Worm (Caenorhabditis elegans) whole organism, L3 larva: ENCODE results near the gene Y34B4A.2.

ENCODE experiments used
- ZK546.5 ChIP-seq: sonication (generic microtip); optimal IDR thresholded peaks from 2 replicates; lab custom pipeline; 2017; ENCODE audit warnings: missing biosample characterization, missing genetic modification characterization
- ama-1 ChIP-seq: fragments of 150-350 bp; optimal IDR thresholded peaks from 2 replicates; lab custom pipeline; 2018
- ceh-16 ChIP-seq: sonication (generic microtip); optimal IDR thresholded peaks from 2 replicates; lab custom pipeline; 2017; ENCODE audit warnings: missing biosample characterization, missing genetic modification characterization
- ceh-28 ChIP-seq: fragments of 150-350 bp; optimal IDR thresholded peaks from 2 replicates; lab custom pipeline; 2014; ENCODE audit warnings: missing biosample characterization, missing genetic modification reagents, missing genetic modification characterization
- ceh-82 ChIP-seq: fragments of 150-350 bp; optimal IDR thresholded peaks from 2 replicates; lab custom pipeline; 2014; ENCODE audit warnings: missing biosample characterization, missing genetic modification characterization
- ceh-9 ChIP-seq: sonication (generic microtip); optimal IDR thresholded peaks from 2 replicates; lab custom pipeline; 2018; ENCODE audit warnings: missing biosample characterization, missing genetic modification characterization
- daf-12 ChIP-seq: fragments of 150-350 bp; optimal IDR thresholded peaks from 2 replicates; lab custom pipeline; 2014; ENCODE audit warnings: missing biosample characterization, missing genetic modification reagents, missing genetic modification characterization
- egl-27 ChIP-seq: sonication (generic microtip); optimal IDR thresholded peaks from 4 replicates; lab custom pipeline; 2017; ENCODE audit warnings: missing biosample characterization, missing genetic modification reagents, missing genetic modification characterization
- elt-2 ChIP-seq: sonication (generic microtip); optimal IDR thresholded peaks from 2 replicates; lab custom pipeline; 2016; ENCODE audit warnings: missing genetic modification reagents, mild to moderate bottlenecking, missing genetic modification characterization, missing compliant biosample characterization
- elt-3 ChIP-seq, 3 experiments: fragments of 150-350 bp in 1 of 3; sonication (generic microtip) in 2 of 3; optimal IDR thresholded peaks; 2 replicates in 2 of 3; 4 replicates in 1 of 3; lab custom pipeline; 2014 to 2017; ENCODE audit warnings: missing biosample characterization in 3 of 3, missing genetic modification characterization in 3 of 3
- eor-1 ChIP-seq, 2 experiments: fragments of 150-350 bp; optimal IDR thresholded peaks; 2 replicates each; lab custom pipeline; 2014 to 2018; ENCODE audit warnings: missing biosample characterization in 2 of 2, missing genetic modification characterization in 2 of 2
- hmg-11 ChIP-seq: sonication (generic microtip); optimal IDR thresholded peaks from 2 replicates; lab custom pipeline; 2016; ENCODE audit warnings: missing genetic modification characterization, missing compliant biosample characterization
- jun-1 ChIP-seq: fragments of 150-350 bp; optimal IDR thresholded peaks from 2 replicates; lab custom pipeline; 2014; ENCODE audit warnings: missing biosample characterization, missing genetic modification reagents, missing genetic modification characterization
- lin-15B ChIP-seq: fragments of 150-350 bp; optimal IDR thresholded peaks from 2 replicates; lab custom pipeline; 2014; ENCODE audit warnings: missing biosample characterization, missing genetic modification characterization
- lsy-12 ChIP-seq: sonication (generic microtip); optimal IDR thresholded peaks from 2 replicates; lab custom pipeline; 2016; ENCODE audit warnings: mild to moderate bottlenecking, missing genetic modification characterization, missing compliant biosample characterization
- mdl-1 ChIP-seq: fragments of 150-350 bp; optimal IDR thresholded peaks from 2 replicates; lab custom pipeline; 2014; ENCODE audit warnings: missing biosample characterization, missing genetic modification characterization
- nfya-1 ChIP-seq: sonication (generic microtip); optimal IDR thresholded peaks from 2 replicates; lab custom pipeline; 2017; ENCODE audit warnings: missing genetic modification characterization, mild to moderate bottlenecking, missing compliant biosample characterization, antibody characterized with exemption, moderate library complexity; ENCODE audit not compliant: insufficient read depth
- nhr-11 ChIP-seq: fragments of 150-350 bp; optimal IDR thresholded peaks from 2 replicates; lab custom pipeline; 2014; ENCODE audit warnings: missing biosample characterization, missing genetic modification characterization
- nhr-12 ChIP-seq: fragments of 150-350 bp; optimal IDR thresholded peaks from 2 replicates; lab custom pipeline; 2014; ENCODE audit warnings: missing biosample characterization, missing genetic modification characterization
- nhr-237 ChIP-seq: fragments of 150-350 bp; optimal IDR thresholded peaks from 2 replicates; lab custom pipeline; 2014; ENCODE audit warnings: missing biosample characterization, missing genetic modification characterization
- nhr-25 ChIP-seq: sonication (generic microtip); optimal IDR thresholded peaks from 2 replicates; lab custom pipeline; 2017; ENCODE audit warnings: missing biosample characterization, missing genetic modification characterization
- nhr-28 ChIP-seq: fragments of 150-350 bp; optimal IDR thresholded peaks from 2 replicates; lab custom pipeline; 2014; ENCODE audit warnings: missing biosample characterization, missing genetic modification characterization
- nhr-43 ChIP-seq: sonication (generic microtip); optimal IDR thresholded peaks from 2 replicates; lab custom pipeline; 2016; ENCODE audit warnings: mild to moderate bottlenecking, missing genetic modification characterization, missing compliant biosample characterization; ENCODE audit not compliant: poor library complexity, severe bottlenecking
- nhr-67 ChIP-seq: fragments of 150-350 bp; optimal IDR thresholded peaks from 2 replicates; lab custom pipeline; 2014; ENCODE audit warnings: missing biosample characterization, missing genetic modification characterization
- nhr-76 ChIP-seq: fragments of 150-350 bp; sonication (generic microtip); optimal IDR thresholded peaks from 5 replicates; lab custom pipeline; 2014; ENCODE audit warnings: missing biosample characterization, missing genetic modification characterization
- pha-4 ChIP-seq: fragments of 150-350 bp; optimal IDR thresholded peaks from 2 replicates; lab custom pipeline; 2014; ENCODE audit warnings: missing biosample characterization, missing genetic modification reagents, missing genetic modification characterization
- pqm-1 ChIP-seq: fragments of 150-350 bp; optimal IDR thresholded peaks from 2 replicates; lab custom pipeline; 2017; ENCODE audit warnings: missing biosample characterization, missing genetic modification characterization, inconsistent platforms
- sea-2 ChIP-seq: fragments of 150-350 bp; sonication (generic microtip); optimal IDR thresholded peaks from 4 replicates; lab custom pipeline; 2014; ENCODE audit warnings: missing biosample characterization, missing genetic modification reagents, missing genetic modification characterization
- skn-1 ChIP-seq: fragments of 150-350 bp; optimal IDR thresholded peaks from 2 replicates; lab custom pipeline; 2014; ENCODE audit warnings: missing biosample characterization, missing genetic modification characterization
- snpc-4 ChIP-seq: fragments of 150-350 bp; optimal IDR thresholded peaks from 2 replicates; lab custom pipeline; 2014; ENCODE audit warnings: missing biosample characterization, missing genetic modification characterization
- unc-62 ChIP-seq: fragments of 150-350 bp; sonication (generic microtip); optimal IDR thresholded peaks from 4 replicates; lab custom pipeline; 2014; ENCODE audit warnings: missing biosample characterization, missing genetic modification reagents, missing genetic modification characterization
- zag-1 ChIP-seq: fragments of 150-350 bp; optimal IDR thresholded peaks from 2 replicates; lab custom pipeline; 2014; ENCODE audit warnings: missing biosample characterization, missing genetic modification characterization

Gene Y34B4A.2

ce11 chrX:5276772-5277171, 2.5 kb upstream of the Y34B4A.2 start:
- TF ChIP-seq elt-3 (tag; optimal IDR thresholded peaks at IDR 0.05; lab: Kevin White, UChicago), result no peak
- no peak for TF ChIP-seq lsy-12
- no peak for TF ChIP-seq egl-27 (tag; lab: Kevin White, UChicago)
- no peak for TF ChIP-seq sea-2 (GFP tag; lab: Kevin White, UChicago)
- TF ChIP-seq nhr-25 (tag; lab: Kevin White, UChicago), result no peak
- no peak for TF ChIP-seq jun-1 (tag; lab: Kevin White, UChicago)
- no peak for TF ChIP-seq nhr-12
- no peak for TF ChIP-seq pha-4
- no peak for TF ChIP-seq skn-1 (tag; lab: Kevin White, UChicago)
- no peak for TF ChIP-seq zag-1 (tag; lab: Kevin White, UChicago)
- no peak for TF ChIP-seq nfya-1 (tag; lab: Kevin White, UChicago)
- no peak for TF ChIP-seq ceh-9
- TF ChIP-seq nhr-11, result no peak
- TF ChIP-seq unc-62, result no peak
- no peak for TF ChIP-seq nhr-43 (tag; lab: Kevin White, UChicago)
- TF ChIP-seq ZK546.5 (tag; lab: Kevin White, UChicago), result no peak

ce11 chrX:5278249-5278648, 1.0 kb upstream of the Y34B4A.2 start:
- TF ChIP-seq zag-1 (tag; lab: Kevin White, UChicago), result no peak

DNA sequence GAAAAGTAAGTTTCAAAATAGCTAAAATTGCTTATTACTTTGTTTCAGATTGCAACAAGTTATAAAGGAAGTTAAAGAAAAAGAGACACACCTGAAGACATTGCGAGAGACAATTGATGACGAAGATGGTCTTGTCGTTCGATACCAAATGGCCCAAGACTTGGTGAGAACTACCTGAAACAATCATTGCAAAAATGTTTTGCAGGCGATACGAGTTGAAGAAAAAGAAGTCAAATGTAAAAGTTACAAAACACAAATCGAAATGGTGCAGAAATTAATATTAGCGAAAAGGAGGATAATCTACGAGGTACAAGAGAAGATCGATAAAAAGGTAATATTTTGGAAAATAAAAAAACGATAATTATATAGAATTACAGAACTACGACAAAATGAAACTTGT, 377 bp downstream of the Y34B4A.2 start, which contains the start of gene rga-8:
rga-8 (minus strand) TSS at position 101 of the 400 bp plus-strand sequence.
- TF ChIP-seq mdl-1 (tag; lab: Kevin White, UChicago), result no peak
- no peak for TF ChIP-seq lsy-12
- no peak for TF ChIP-seq eor-1 (tag; optimal IDR thresholded peaks at IDR 0.05; lab: Kevin White, UChicago)
- no peak for TF ChIP-seq skn-1 (tag; lab: Kevin White, UChicago)
- no peak for TF ChIP-seq zag-1 (tag; lab: Kevin White, UChicago)
- no peak for TF ChIP-seq ceh-16 (tag; lab: Kevin White, UChicago)
- TF ChIP-seq ceh-9, result no peak
- no peak for TF ChIP-seq lin-15B (tag; lab: Kevin White, UChicago)
- no peak for TF ChIP-seq hmg-11 (tag; lab: Kevin White, UChicago)
- no peak for TF ChIP-seq snpc-4 (tag; lab: Kevin White, UChicago)
- TF ChIP-seq ama-1 (lab: Kevin White, UChicago), result no peak
- TF ChIP-seq nhr-11, result no peak
- TF ChIP-seq elt-3 (tag; optimal IDR thresholded peaks at IDR 0.05; lab: Kevin White, UChicago), result no peak
- TF ChIP-seq pqm-1, result no peak
- TF ChIP-seq elt-2 (tag; lab: Kevin White, UChicago), result no peak
- no peak for TF ChIP-seq nhr-237 (tag; lab: Kevin White, UChicago)

DNA sequence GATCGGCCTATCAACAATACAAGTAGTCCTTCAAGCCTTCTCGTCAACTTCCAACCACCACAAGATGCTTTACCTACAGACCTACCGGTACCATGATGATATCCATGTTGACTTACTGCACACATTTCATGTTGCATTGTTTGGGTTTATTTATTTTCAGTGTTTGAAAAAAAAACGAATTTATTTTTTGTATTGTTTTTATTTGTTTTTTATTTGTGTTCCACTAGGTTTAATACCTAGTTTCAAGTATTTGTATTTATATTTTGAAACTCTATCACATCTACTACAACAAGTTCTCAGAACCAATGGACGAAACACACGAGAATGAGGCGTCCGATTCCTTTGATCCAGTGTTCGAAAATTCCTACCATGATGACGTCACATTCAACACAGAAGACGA, 4.2 kb downstream of the Y34B4A.2 start, which contains the start of gene vps-41:
vps-41 (plus strand) TSS at position 301 of the 400 bp plus-strand sequence.
- TF ChIP-seq daf-12 (tag; lab: Kevin White, UChicago) (no peak), jun-1 (tag; lab: Kevin White, UChicago) (no peak), ceh-28 (tag; lab: Kevin White, UChicago) (no peak), nhr-43 (tag; lab: Kevin White, UChicago) (no peak), nhr-28 (tag; lab: Kevin White, UChicago) (no peak), zag-1 (tag; lab: Kevin White, UChicago) (no peak), nhr-67 (tag; lab: Kevin White, UChicago) (no peak)
- TF ChIP-seq, all 47 proteins: peak for 0

DNA sequence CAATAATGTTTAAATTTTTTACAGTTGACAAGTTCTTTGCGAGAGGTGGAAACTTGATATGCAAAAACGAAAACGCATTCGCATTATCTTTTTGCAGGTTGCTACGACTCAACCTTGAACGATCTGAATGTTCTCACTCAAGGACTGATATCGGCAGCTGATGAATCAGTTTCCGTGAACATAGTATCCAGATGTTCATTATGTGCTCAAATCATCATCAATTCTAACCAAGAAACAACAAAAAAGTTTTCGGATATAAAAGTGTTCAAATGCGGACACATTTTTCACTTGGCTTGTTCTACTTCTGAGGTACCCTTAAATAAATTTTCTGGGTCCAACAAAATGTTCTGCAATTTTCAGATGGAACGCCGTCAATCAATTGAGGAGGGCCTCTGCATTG, 9.8 kb downstream of the Y34B4A.2 start:
- TF ChIP-seq lin-15B (tag; lab: Kevin White, UChicago) (no peak), ceh-28 (tag; lab: Kevin White, UChicago) (no peak), unc-62 (no peak), nhr-76 (no peak), mdl-1 (tag; lab: Kevin White, UChicago) (no peak), ZK546.5 (tag; lab: Kevin White, UChicago) (no peak), egl-27 (tag; lab: Kevin White, UChicago) (no peak), jun-1 (tag; lab: Kevin White, UChicago) (no peak), ceh-82 (tag; lab: Kevin White, UChicago) (no peak), lsy-12 (no peak), ceh-9 (no peak)
